Worm (Caenorhabditis elegans): ENCODE results near the gene F19B10.6.

F19B10.6 gene

ce11 chrII:3670956-3671355 lies 7.3 kb upstream of the F19B10.6 start, which contains the start of gene srx-98:
Gene srx-98 (minus strand): TSS chrII:3671056.
- no peak for TF ChIP-seq unc-62 (GFP tag; optimal IDR thresholded peaks at IDR 0.05)

ce11 chrII:3669315-3669714 lies 5.6 kb upstream of the F19B10.6 start, which contains the start of gene srx-97:
Gene srx-97 (minus strand): TSS chrII:3669415.
- no peak for TF ChIP-seq unc-62 (GFP tag; optimal IDR thresholded peaks at IDR 0.05)

ce11 chrII:3665181-3665580 lies 1.5 kb upstream of the F19B10.6 start:
- no peak for TF ChIP-seq unc-62 (GFP tag; optimal IDR thresholded peaks at IDR 0.05)

ce11 chrII:3664470-3664869 lies 774 bp upstream of the F19B10.6 start, which contains the start of gene F19B10.3:
Gene F19B10.3 (plus strand): TSS chrII:3664770.
- no peak for TF ChIP-seq unc-62 (GFP tag; optimal IDR thresholded peaks at IDR 0.05)

ce11 chrII:3661932-3662331 lies 1.8 kb downstream of the F19B10.6 start, which contains the start of gene F19B10.13:
Gene F19B10.13 (plus strand): TSS chrII:3662274.
- no peak for TF ChIP-seq unc-62 (GFP tag; optimal IDR thresholded peaks at IDR 0.05)

ce11 chrII:3659776-3660175 lies 3.9 kb downstream of the F19B10.6 start, which contains the start of gene F19B10.4:
Gene F19B10.4 (plus strand): TSS chrII:3660076.
- no peak for TF ChIP-seq unc-62 (GFP tag; optimal IDR thresholded peaks at IDR 0.05)

ce11 chrII:3655378-3655777 lies 8.3 kb downstream of the F19B10.6 start, which contains the start of gene F19B10.5:
Gene F19B10.5 (plus strand): TSS chrII:3655678.
- TF ChIP-seq unc-62 (GFP tag; optimal IDR thresholded peaks at IDR 0.05), result no peak

ce11 chrII:3647111-3647510 lies 16.6 kb downstream of the F19B10.6 start, which contains the start of gene fbxb-33:
Gene fbxb-33 (plus strand): TSS chrII:3647411.
- TF ChIP-seq unc-62 (GFP tag; optimal IDR thresholded peaks at IDR 0.05), result no peak

- no peak for TF ChIP-seq unc-62 (GFP tag; optimal IDR thresholded peaks at IDR 0.05)
These were observed 22.5 kb downstream of the F19B10.6 start, which contains the start of gene M151.1 for ce11 chrII:3641197-3641596. Gene M151.1 (plus strand): TSS chrII:3641497.

- TF ChIP-seq unc-62 (GFP tag; optimal IDR thresholded peaks at IDR 0.05), result no peak
These were observed 23.5 kb downstream of the F19B10.6 start, which contains the start of gene M151.10 for ce11 chrII:3640197-3640596. Gene M151.10 (minus strand): TSS chrII:3640297.

ce11 chrII:3639238-3639637 lies 24.5 kb downstream of the F19B10.6 start, which contains the start of gene fbxb-31:
Gene fbxb-31 (minus strand): TSS chrII:3639338.
- TF ChIP-seq unc-62 (GFP tag; optimal IDR thresholded peaks at IDR 0.05), result no peak

- no peak for TF ChIP-seq unc-62 (GFP tag; optimal IDR thresholded peaks at IDR 0.05)
These were observed 28.9 kb downstream of the F19B10.6 start for ce11 chrII:3634765-3635164.

ce11 chrII:3630810-3631209 lies 32.9 kb downstream of the F19B10.6 start, which contains the start of gene M151.2:
Gene M151.2 (plus strand): TSS chrII:3631110.
- no peak for TF ChIP-seq unc-62 (GFP tag; optimal IDR thresholded peaks at IDR 0.05)

ce11 chrII:3626872-3627271 lies 36.8 kb downstream of the F19B10.6 start, which contains the start of gene M151.3:
Gene M151.3 (plus strand): TSS chrII:3627172.
- no peak for TF ChIP-seq unc-62 (GFP tag; optimal IDR thresholded peaks at IDR 0.05)

- TF ChIP-seq unc-62 (GFP tag; optimal IDR thresholded peaks at IDR 0.05), result no peak
These were observed 41.7 kb downstream of the F19B10.6 start, which contains the start of gene M151.7 for ce11 chrII:3622014-3622413. Gene M151.7 (plus strand): TSS chrII:3622314.

- TF ChIP-seq unc-62 (GFP tag; optimal IDR thresholded peaks at IDR 0.05), result no peak
These were observed 42.8 kb downstream of the F19B10.6 start for ce11 chrII:3620862-3621261.

ce11 chrII:3617512-3617911 lies 46.2 kb downstream of the F19B10.6 start, which contains the start of gene F40E12.1:
Gene F40E12.1 (plus strand): TSS chrII:3617812.
- no peak for TF ChIP-seq unc-62 (GFP tag; optimal IDR thresholded peaks at IDR 0.05)
